Fruit fly (Drosophila melanogaster) whole organism, embryonic: ENCODE measurements around the gene CG32026.
A peak's percentile ranks its signal among the peaks of the same experiment; 100 is the strongest.

Experiments used
- C15 ChIP-seq: fragments of 200-800 bp; sonication (Bioruptor generic); IDR thresholded peaks from 3 replicates; pipeline ENCODE4 v1.3.6; 2022; ENCODE audit warnings: missing biosample characterization, missing genetic modification characterization
- CG10321 ChIP-seq: fragments of 200-800 bp; sonication (Bioruptor generic); IDR thresholded peaks from 2 replicates; pipeline ENCODE4 v1.3.6; 2022; ENCODE audit warnings: missing biosample characterization, missing genetic modification characterization
- CG12659 ChIP-seq: fragments of 200-800 bp; sonication (Bioruptor generic); optimal IDR thresholded peaks from 3 replicates; lab custom pipeline; 2017; ENCODE audit warnings: mild to moderate bottlenecking, missing biosample characterization, missing genetic modification reagents, missing genetic modification characterization
- CG13424 ChIP-seq: fragments of 200-800 bp; sonication (Bioruptor generic); optimal IDR thresholded peaks from 2 replicates; lab custom pipeline; 2019; ENCODE audit warnings: missing biosample characterization, mild to moderate bottlenecking, missing genetic modification characterization, moderate library complexity
- CG14860 ChIP-seq: fragments of 200-800 bp; sonication (Bioruptor generic); IDR thresholded peaks from 3 replicates; pipeline ENCODE4 v1.3.6; 2022; ENCODE audit warnings: missing biosample characterization, missing genetic modification characterization; ENCODE audit not compliant: partially characterized antibody
- CG17361 ChIP-seq: fragments of 200-800 bp; sonication (Bioruptor generic); IDR thresholded peaks from 3 replicates; pipeline ENCODE4 v1.3.6; 2022; ENCODE audit warnings: missing biosample characterization, missing genetic modification characterization
- CG2199 ChIP-seq: fragments of 200-800 bp; sonication (Bioruptor generic); IDR thresholded peaks from 3 replicates; pipeline ENCODE4 v1.3.6; 2022; ENCODE audit warnings: missing biosample characterization, missing genetic modification characterization
- CG2875 ChIP-seq: fragments of 200-800 bp; sonication (Bioruptor generic); optimal IDR thresholded peaks from 2 replicates; lab custom pipeline; 2017; ENCODE audit warnings: missing biosample characterization, mild to moderate bottlenecking, missing genetic modification characterization, missing genetic modification reagents
- CG30020 ChIP-seq: fragments of 200-800 bp; optimal IDR thresholded peaks from 2 replicates; lab custom pipeline; 2019; ENCODE audit warnings: missing biosample characterization, mild to moderate bottlenecking, missing genetic modification characterization, moderate library complexity
- CG31224 ChIP-seq: fragments of 200-800 bp; sonication (Bioruptor generic); IDR thresholded peaks from 2 replicates; pipeline ENCODE4 v1.3.6; 2022; ENCODE audit warnings: missing biosample characterization, missing genetic modification characterization
- CG31388 ChIP-seq: fragments of 200-800 bp; sonication (Bioruptor generic); optimal IDR thresholded peaks from 2 replicates; lab custom pipeline; 2016; ENCODE audit warnings: missing biosample characterization, missing genetic modification characterization
- CG33557 ChIP-seq: fragments of 200-800 bp; sonication (Bioruptor generic); optimal IDR thresholded peaks from 2 replicates; lab custom pipeline; 2019; ENCODE audit warnings: missing biosample characterization, mild to moderate bottlenecking, missing genetic modification characterization, moderate library complexity
- CG4328 ChIP-seq: fragments of 200-800 bp; sonication (Bioruptor generic); optimal IDR thresholded peaks from 3 replicates; lab custom pipeline; 2017; ENCODE audit warnings: missing biosample characterization, missing genetic modification reagents, missing genetic modification characterization
- CG5953 ChIP-seq: fragments of 200-800 bp; sonication (Bioruptor generic); IDR thresholded peaks from 2 replicates; pipeline ENCODE4 v1.3.6; 2022; ENCODE audit warnings: missing biosample characterization, missing genetic modification characterization
- CG6272 ChIP-seq: fragments of 200-800 bp; sonication (Bioruptor generic); IDR thresholded peaks from 2 replicates; pipeline ENCODE4 v1.3.6; 2022; ENCODE audit warnings: missing biosample characterization, missing genetic modification characterization
- CG7745 ChIP-seq: fragments of 200-800 bp; sonication (Bioruptor generic); optimal IDR thresholded peaks from 2 replicates; lab custom pipeline; 2018; ENCODE audit warnings: missing biosample characterization, mild to moderate bottlenecking, missing genetic modification characterization, moderate library complexity
- CoRest ChIP-seq: fragments of 200-800 bp; sonication (Bioruptor generic); optimal IDR thresholded peaks from 3 replicates; lab custom pipeline; 2018; ENCODE audit warnings: missing biosample characterization, mild to moderate bottlenecking, missing genetic modification characterization, moderate library complexity
- D ChIP-seq, 2 experiments: fragments of 200-800 bp in 1 of 2; fragments of >200 bp in 1 of 2; sonication (Bioruptor generic) in 1 of 2; optimal IDR thresholded peaks; 2 replicates in 1 of 2; 3 replicates in 1 of 2; lab custom pipeline; 2017; ENCODE audit warnings: mild to moderate bottlenecking in 1 of 2, missing biosample characterization in 1 of 2, missing genetic modification characterization in 1 of 2, missing genetic modification reagents in 1 of 2
- D19A ChIP-seq: fragments of 200-800 bp; optimal IDR thresholded peaks from 3 replicates; lab custom pipeline; 2019; ENCODE audit warnings: missing biosample characterization, mild to moderate bottlenecking, missing genetic modification characterization, moderate library complexity
- Dbx ChIP-seq: fragments of 200-800 bp; sonication (Bioruptor generic); IDR thresholded peaks from 3 replicates; pipeline ENCODE4 v1.3.6; 2022; ENCODE audit warnings: missing biosample characterization, missing genetic modification characterization
- E2f1 ChIP-seq: fragments of 200-800 bp; sonication (Bioruptor generic); IDR thresholded peaks from 2 replicates; pipeline ENCODE4 v1.3.6; 2022; ENCODE audit warnings: missing biosample characterization, missing genetic modification characterization
- ERR ChIP-seq: fragments of 200-800 bp; sonication (Bioruptor generic); optimal IDR thresholded peaks from 2 replicates; lab custom pipeline; 2016; ENCODE audit warnings: missing biosample characterization, missing genetic modification characterization
- Ets65A ChIP-seq: fragments of 200-800 bp; sonication (Bioruptor generic); peaks from one replicate; lab custom pipeline; 2016; ENCODE audit warnings: missing biosample characterization, missing genetic modification characterization
- HLH3B ChIP-seq: fragments of 200-800 bp; sonication (Bioruptor generic); IDR thresholded peaks from 2 replicates; pipeline ENCODE4 v1.3.6; 2022; ENCODE audit warnings: missing biosample characterization, missing genetic modification characterization
- Hr51 ChIP-seq, 2 experiments: fragments of 200-800 bp; sonication (Bioruptor generic); optimal IDR thresholded peaks; 2 replicates in 1 of 2; 3 replicates in 1 of 2; lab custom pipeline; 2016 to 2018; ENCODE audit warnings: missing biosample characterization in 2 of 2, missing genetic modification characterization in 2 of 2, mild to moderate bottlenecking in 1 of 2, moderate library complexity in 1 of 2
- MBD-R2 ChIP-seq: fragments of 200-800 bp; sonication (Bioruptor generic); IDR thresholded peaks from 2 replicates; pipeline ENCODE4 v1.3.6; 2022; ENCODE audit warnings: missing biosample characterization, missing genetic modification characterization
- Poxn ChIP-seq: fragments of 200-800 bp; sonication (Bioruptor generic); IDR thresholded peaks from 2 replicates; pipeline ENCODE4 v1.3.6; 2022; ENCODE audit warnings: missing biosample characterization, missing genetic modification characterization
- Rx ChIP-seq: fragments of 200-800 bp; sonication (Bioruptor generic); IDR thresholded peaks from 2 replicates; pipeline ENCODE4 v1.3.6; 2022; ENCODE audit warnings: missing biosample characterization, missing genetic modification characterization
- Sox102F ChIP-seq: fragments of 200-800 bp; sonication (Bioruptor generic); optimal IDR thresholded peaks from 2 replicates; lab custom pipeline; 2018; ENCODE audit warnings: missing biosample characterization, mild to moderate bottlenecking, missing genetic modification characterization, moderate library complexity
- Taf1 ChIP-seq: fragments of 200-800 bp; sonication (Bioruptor generic); IDR thresholded peaks from 2 replicates; pipeline ENCODE4 v1.3.6; 2022; ENCODE audit warnings: missing biosample characterization, missing genetic modification characterization
- YL-1 ChIP-seq: fragments of 200-800 bp; sonication (Bioruptor generic); optimal IDR thresholded peaks from 3 replicates; lab custom pipeline; 2017; ENCODE audit warnings: missing biosample characterization, mild to moderate bottlenecking, missing genetic modification characterization
- ase ChIP-seq: fragments of 200-800 bp; sonication (Bioruptor generic); IDR thresholded peaks from 3 replicates; pipeline ENCODE4 v1.3.6; 2022; ENCODE audit warnings: missing biosample characterization, missing genetic modification characterization
- caup ChIP-seq: fragments of 200-800 bp; sonication (Bioruptor generic); optimal IDR thresholded peaks from 3 replicates; lab custom pipeline; 2017; ENCODE audit warnings: missing biosample characterization, mild to moderate bottlenecking, missing genetic modification characterization, moderate library complexity; ENCODE audit not compliant: severe bottlenecking
- ci ChIP-seq: fragments of 200-800 bp; sonication (Bioruptor generic); IDR thresholded peaks from 3 replicates; pipeline ENCODE4 v1.3.6; 2022; ENCODE audit warnings: missing biosample characterization, missing genetic modification characterization
- dan ChIP-seq: fragments of 200-800 bp; sonication (Bioruptor generic); IDR thresholded peaks from 2 replicates; pipeline ENCODE4 v1.3.6; 2022; ENCODE audit warnings: missing biosample characterization, missing genetic modification characterization
- esg ChIP-seq: fragments of 200-800 bp; sonication (Bioruptor generic); conservative IDR thresholded peaks from 2 replicates; pipeline ENCODE4 v1.3.6; 2022; ENCODE audit warnings: missing biosample characterization, missing genetic modification characterization
- ewg ChIP-seq: fragments of 200-800 bp; sonication (Bioruptor generic); optimal IDR thresholded peaks from 3 replicates; lab custom pipeline; 2017; ENCODE audit warnings: mild to moderate bottlenecking, missing biosample characterization, missing genetic modification reagents, missing genetic modification characterization
- fd64A ChIP-seq: fragments of 200-800 bp; sonication (Bioruptor generic); optimal IDR thresholded peaks from 3 replicates; lab custom pipeline; 2018; ENCODE audit warnings: missing biosample characterization, mild to moderate bottlenecking, missing genetic modification characterization
- gfzf ChIP-seq: fragments of 200-800 bp; sonication (Bioruptor generic); optimal IDR thresholded peaks from 2 replicates; lab custom pipeline; 2016; ENCODE audit warnings: missing biosample characterization, mild to moderate bottlenecking, missing genetic modification characterization, moderate library complexity
- grau ChIP-seq: fragments of 200-800 bp; optimal IDR thresholded peaks from 3 replicates; lab custom pipeline; 2019; ENCODE audit warnings: missing biosample characterization, mild to moderate bottlenecking, missing genetic modification characterization, moderate library complexity
- gro ChIP-seq: fragments of 200-800 bp; sonication (Bioruptor generic); optimal IDR thresholded peaks from 2 replicates; lab custom pipeline; 2016; ENCODE audit warnings: missing biosample characterization, missing genetic modification characterization
- gsb ChIP-seq: fragments of 200-800 bp; sonication (Bioruptor generic); IDR thresholded peaks from 2 replicates; pipeline ENCODE4 v1.3.6; 2022; ENCODE audit warnings: missing biosample characterization, missing genetic modification characterization
- kay ChIP-seq: fragments of 200-800 bp; sonication (Bioruptor generic); optimal IDR thresholded peaks from 2 replicates; lab custom pipeline; 2016; ENCODE audit warnings: missing biosample characterization, missing genetic modification characterization
- luna ChIP-seq: fragments of 200-800 bp; sonication (Bioruptor generic); optimal IDR thresholded peaks from 2 replicates; lab custom pipeline; 2016; ENCODE audit warnings: missing biosample characterization, missing genetic modification characterization
- otp ChIP-seq: fragments of 200-800 bp; sonication (Bioruptor generic); IDR thresholded peaks from 3 replicates; pipeline ENCODE4, ENCODE4 v1.3.6; 2022; ENCODE audit warnings: missing biosample characterization, missing genetic modification characterization
- sob ChIP-seq: fragments of 200-800 bp; sonication (Bioruptor generic); IDR thresholded peaks from 2 replicates; pipeline ENCODE4 v1.3.6; 2022; ENCODE audit warnings: missing biosample characterization, missing genetic modification characterization
- stwl ChIP-seq: fragments of 200-800 bp; sonication (Bioruptor generic); optimal IDR thresholded peaks from 3 replicates; lab custom pipeline; 2018; ENCODE audit warnings: missing biosample characterization, mild to moderate bottlenecking, missing genetic modification characterization, moderate library complexity
- tgo ChIP-seq: fragments of 200-800 bp; sonication (Bioruptor generic); IDR thresholded peaks from 3 replicates; pipeline ENCODE4 v1.3.6; 2022; ENCODE audit warnings: missing biosample characterization, missing genetic modification characterization
- tin ChIP-seq: fragments of 200-800 bp; sonication (Bioruptor generic); optimal IDR thresholded peaks from 3 replicates; lab custom pipeline; 2016; ENCODE audit warnings: missing biosample characterization, missing genetic modification characterization
- yki ChIP-seq: fragments of >200 bp; optimal IDR thresholded peaks from 3 replicates; lab custom pipeline; 2018
- zfh1 ChIP-seq: fragments of 200-800 bp; sonication (Bioruptor generic); IDR thresholded peaks from 3 replicates; pipeline ENCODE4 v1.3.6; 2022; ENCODE audit warnings: missing biosample characterization, missing genetic modification characterization

Gene CG32026

dm6 chr3L:8813484-8813883, 22.8 kb upstream of the CG32026 start (continued):
- TF ChIP-seq luna (GFP tag; lab: Kevin White, UChicago): no peak
- peak; percentile 8 for TF ChIP-seq tin (GFP tag; lab: Kevin White, UChicago)
- peak; percentile 85 for TF ChIP-seq ci (GFP tag; lab: Robert Waterston, UW)
- no peak for TF ChIP-seq CG31388 (GFP tag; lab: Kevin White, UChicago)
- peak; percentile 58 for TF ChIP-seq sob
- TF ChIP-seq Rx (GFP tag; lab: Robert Waterston, UW): peak; percentile 56
- TF ChIP-seq otp: peak; percentile 64; the same call in 2 of the 3 replicates
- no peak for TF ChIP-seq dan
- peak; percentile 46; the same call in 1 of the 2 replicates for TF ChIP-seq E2f1 (GFP tag; lab: Robert Waterston, UW)
- peak; percentile 94 for TF ChIP-seq Ets65A (GFP tag; lab: Kevin White, UChicago)
- TF ChIP-seq CG13424 (tag; lab: Kevin White, UChicago): peak; percentile 39
- TF ChIP-seq CG12659 (GFP tag; lab: Kevin White, UChicago): no peak
- TF ChIP-seq ewg (GFP tag; lab: Kevin White, UChicago): no peak
- TF ChIP-seq CG14860 (GFP tag; lab: Robert Waterston, UW): no peak
- TF ChIP-seq D19A: peak; percentile 19
- no peak for TF ChIP-seq caup (GFP tag; lab: Kevin White, UChicago)
- no peak for TF ChIP-seq CG17361
- TF ChIP-seq zfh1 (GFP tag; lab: Robert Waterston, UW): 0 out of 3 replicates have a peak, but pooled peaks have one; percentile 35
- no peak for TF ChIP-seq YL-1 (GFP tag; lab: Kevin White, UChicago)
- TF ChIP-seq stwl (tag; lab: Kevin White, UChicago): no peak
- no peak for TF ChIP-seq D (optimal IDR thresholded peaks at IDR 0.05; lab: Kevin White, UChicago)
- TF ChIP-seq D (GFP tag; optimal IDR thresholded peaks at IDR 0.05; lab: Kevin White, UChicago): peak; percentile 12
- no peak for TF ChIP-seq ERR (GFP tag; lab: Kevin White, UChicago)
- peak; percentile 36 for TF ChIP-seq Sox102F (GFP tag; lab: Kevin White, UChicago)
- no peak for TF ChIP-seq kay
- TF ChIP-seq CG33557: no peak
- TF ChIP-seq gsb: peak; percentile 48; the same call in 1 of the 2 replicates
- no peak for TF ChIP-seq gro (GFP tag; lab: Kevin White, UChicago)
- TF ChIP-seq CG10321 (GFP tag; lab: Robert Waterston, UW): 0 out of 2 replicates have a peak, but pooled peaks have one; percentile 22
- peak; percentile 71 for TF ChIP-seq tgo
- peak; percentile 23 for TF ChIP-seq grau
- TF ChIP-seq C15 (GFP tag; lab: Robert Waterston, UW): 0 out of 3 replicates have a peak, but pooled peaks have one; percentile 31
- no peak for TF ChIP-seq yki (lab: Kevin White, UChicago)
- peak; percentile 38; the same call in 1 of the 2 replicates for TF ChIP-seq CG6272 (GFP tag; lab: Robert Waterston, UW)
- peak; percentile 72 for TF ChIP-seq HLH3B (GFP tag; lab: Robert Waterston, UW)
- TF ChIP-seq CG7745: no peak
- 0 out of 2 replicates have a peak, but pooled peaks have one; percentile 16 for TF ChIP-seq Taf1 (GFP tag; lab: Robert Waterston, UW)
- no peak for TF ChIP-seq CG30020 (tag; lab: Kevin White, UChicago)
- TF ChIP-seq ase (GFP tag; lab: Robert Waterston, UW): peak; percentile 65; the same call in 2 of the 3 replicates
- no peak for TF ChIP-seq fd64A (GFP tag; lab: Kevin White, UChicago)
- TF ChIP-seq CG31224: no peak
- TF ChIP-seq Hr51 (GFP tag; optimal IDR thresholded peaks at IDR 0.05; lab: Kevin White, UChicago): peak in 1 of 2 experiments; percentile 17
- peak; percentile 1 for TF ChIP-seq CoRest (tag; lab: Kevin White, UChicago)
- no peak for TF ChIP-seq gfzf
- TF ChIP-seq Dbx (GFP tag; lab: Robert Waterston, UW): peak; percentile 47; the same call in 1 of the 3 replicates
- TF ChIP-seq esg (GFP tag; lab: Robert Waterston, UW): peak; percentile 70
- 0 out of 2 replicates have a peak, but pooled peaks have one; percentile 9 for TF ChIP-seq CG5953 (GFP tag; lab: Robert Waterston, UW)
- peak; percentile 31; the same call in 1 of the 2 replicates for TF ChIP-seq MBD-R2 (GFP tag; lab: Robert Waterston, UW)
- no peak for TF ChIP-seq Poxn (GFP tag; lab: Robert Waterston, UW)
- TF ChIP-seq CG2875 (GFP tag; lab: Kevin White, UChicago): no peak
- no peak for TF ChIP-seq CG4328 (GFP tag; lab: Kevin White, UChicago)
- 0 out of 3 replicates have a peak, but pooled peaks have one; percentile 51 for TF ChIP-seq CG2199 (GFP tag; lab: Robert Waterston, UW)
